Fruit fly (Drosophila melanogaster) whole organism, prepupa: ENCODE measurements around the gene CG34432.

Experiments
- Blimp-1 ChIP-seq: fragments of 200-800 bp; sonication (Bioruptor generic); optimal IDR thresholded peaks from 3 replicates; lab custom pipeline; 2017; ENCODE audit warnings: missing biosample characterization, missing genetic modification characterization, mild to moderate bottlenecking, moderate library complexity, missing genetic modification reagents
- CG10631 ChIP-seq: fragments of 200-800 bp; sonication (Bioruptor generic); optimal IDR thresholded peaks from 2 replicates; lab custom pipeline; 2016; ENCODE audit warnings: missing biosample characterization, missing genetic modification characterization
- CG10669 ChIP-seq: fragments of 200-800 bp; sonication (Bioruptor generic); optimal IDR thresholded peaks from 3 replicates; lab custom pipeline; 2018; ENCODE audit warnings: missing biosample characterization, mild to moderate bottlenecking, missing genetic modification characterization, moderate library complexity
- CG11902 ChIP-seq: fragments of 200-800 bp; sonication (Bioruptor generic); optimal IDR thresholded peaks from 3 replicates; lab custom pipeline; 2016; ENCODE audit warnings: missing biosample characterization, missing genetic modification characterization
- CG15336 ChIP-seq: fragments of 200-800 bp; sonication (Bioruptor generic); IDR thresholded peaks from 2 replicates; pipeline ENCODE4 v1.3.6; 2022; ENCODE audit warnings: missing biosample characterization, missing genetic modification characterization
- CG4318 ChIP-seq: fragments of 200-800 bp; sonication (Bioruptor generic); optimal IDR thresholded peaks from 3 replicates; lab custom pipeline; 2017; ENCODE audit warnings: missing biosample characterization, mild to moderate bottlenecking, missing genetic modification characterization
- CG6276 ChIP-seq: fragments of 200-800 bp; sonication (Bioruptor generic); optimal IDR thresholded peaks from 2 replicates; lab custom pipeline; 2017; ENCODE audit warnings: missing biosample characterization, mild to moderate bottlenecking, missing genetic modification characterization
- CG6854 ChIP-seq: fragments of 200-800 bp; sonication (Bioruptor generic); optimal IDR thresholded peaks from 2 replicates; lab custom pipeline; 2017; ENCODE audit warnings: missing biosample characterization, mild to moderate bottlenecking, missing genetic modification characterization
- CG9139 ChIP-seq: fragments of 200-800 bp; sonication (Bioruptor generic); optimal IDR thresholded peaks from 3 replicates; lab custom pipeline; 2017; ENCODE audit warnings: missing biosample characterization, mild to moderate bottlenecking, missing genetic modification characterization
- Eip75B ChIP-seq: fragments of 200-800 bp; sonication (Bioruptor generic); optimal IDR thresholded peaks from 3 replicates; lab custom pipeline; 2016; ENCODE audit warnings: missing biosample characterization, missing genetic modification characterization
- Eip78C ChIP-seq: fragments of 200-800 bp; sonication (Bioruptor generic); peaks from one replicate; lab custom pipeline; 2016; ENCODE audit warnings: missing biosample characterization, missing genetic modification characterization
- Eip93F ChIP-seq: fragments of 200-800 bp; sonication (Bioruptor generic); optimal IDR thresholded peaks from 2 replicates; lab custom pipeline; 2016; ENCODE audit warnings: missing biosample characterization, mild to moderate bottlenecking, missing genetic modification characterization
- Ets21C ChIP-seq: fragments of 200-800 bp; sonication (Bioruptor generic); optimal IDR thresholded peaks from 3 replicates; lab custom pipeline; 2016; ENCODE audit warnings: missing biosample characterization, missing genetic modification characterization
- Ets96B ChIP-seq: fragments of 200-800 bp; optimal IDR thresholded peaks from 2 replicates; lab custom pipeline; 2019; ENCODE audit warnings: missing biosample characterization, mild to moderate bottlenecking, missing genetic modification characterization, moderate library complexity
- Gug ChIP-seq: fragments of 200-800 bp; sonication (Bioruptor generic); IDR thresholded peaks from 2 replicates; pipeline ENCODE4 v1.3.6; 2022; ENCODE audit warnings: missing biosample characterization, missing genetic modification characterization
- Lpt ChIP-seq: fragments of 200-800 bp; sonication (Bioruptor generic); optimal IDR thresholded peaks from 3 replicates; lab custom pipeline; 2016; ENCODE audit warnings: missing biosample characterization, missing genetic modification characterization
- Met ChIP-seq: fragments of 200-800 bp; sonication (Bioruptor generic); optimal IDR thresholded peaks from 3 replicates; lab custom pipeline; 2016; ENCODE audit warnings: missing biosample characterization, missing genetic modification characterization
- Smox ChIP-seq: fragments of 200-800 bp; sonication (Bioruptor generic); optimal IDR thresholded peaks from 3 replicates; lab custom pipeline; 2016; ENCODE audit warnings: missing biosample characterization, missing genetic modification characterization
- Sox102F ChIP-seq: fragments of 200-800 bp; sonication (Bioruptor generic); optimal IDR thresholded peaks from 2 replicates; lab custom pipeline; 2016; ENCODE audit warnings: missing biosample characterization, mild to moderate bottlenecking, missing genetic modification characterization
- Sox14 ChIP-seq: fragments of 200-800 bp; sonication (Bioruptor generic); optimal IDR thresholded peaks from 3 replicates; lab custom pipeline; 2016; ENCODE audit warnings: missing biosample characterization, missing genetic modification characterization
- achi ChIP-seq: fragments of 200-800 bp; sonication (Bioruptor generic); optimal IDR thresholded peaks from 3 replicates; lab custom pipeline; 2016; ENCODE audit warnings: missing biosample characterization, missing genetic modification characterization
- dac ChIP-seq: fragments of 200-800 bp; sonication (Bioruptor generic); optimal IDR thresholded peaks from 2 replicates; lab custom pipeline; 2017; ENCODE audit warnings: missing biosample characterization, mild to moderate bottlenecking, missing genetic modification characterization
- dsx ChIP-seq: fragments of 200-800 bp; optimal IDR thresholded peaks from 3 replicates; lab custom pipeline; 2019; ENCODE audit warnings: missing biosample characterization, mild to moderate bottlenecking, missing genetic modification characterization, moderate library complexity; ENCODE audit not compliant: poor library complexity, severe bottlenecking
- esn ChIP-seq: fragments of 200-800 bp; sonication (Bioruptor generic); optimal IDR thresholded peaks from 2 replicates; lab custom pipeline; 2016; ENCODE audit warnings: missing biosample characterization, mild to moderate bottlenecking, missing genetic modification characterization, moderate library complexity
- fd59A ChIP-seq: fragments of 200-800 bp; sonication (Bioruptor generic); optimal IDR thresholded peaks from 2 replicates; lab custom pipeline; 2017; ENCODE audit warnings: missing biosample characterization, mild to moderate bottlenecking, missing genetic modification characterization, missing genetic modification reagents
- fd85E ChIP-seq: fragments of 200-800 bp; sonication (Bioruptor generic); optimal IDR thresholded peaks from 3 replicates; lab custom pipeline; 2016; ENCODE audit warnings: missing biosample characterization, missing genetic modification characterization
- fkh ChIP-seq: fragments of 200-800 bp; sonication (Bioruptor generic); optimal IDR thresholded peaks from 3 replicates; lab custom pipeline; 2017; ENCODE audit warnings: missing biosample characterization, mild to moderate bottlenecking, missing genetic modification characterization, moderate library complexity
- net ChIP-seq: fragments of 200-800 bp; sonication (Bioruptor generic); optimal IDR thresholded peaks from 3 replicates; lab custom pipeline; 2016; ENCODE audit warnings: missing biosample characterization, missing genetic modification characterization
- pdm3 ChIP-seq: fragments of 200-800 bp; sonication (Bioruptor generic); optimal IDR thresholded peaks from 3 replicates; lab custom pipeline; 2016; ENCODE audit warnings: missing biosample characterization, missing genetic modification characterization
- salr ChIP-seq, 2 experiments: fragments of 200-800 bp; sonication (Bioruptor generic); optimal IDR thresholded peaks; 3 replicates each; lab custom pipeline; 2016 to 2018; ENCODE audit warnings: missing biosample characterization in 2 of 2, missing genetic modification characterization in 2 of 2, mild to moderate bottlenecking in 1 of 2
- spab ChIP-seq: fragments of 200-800 bp; sonication (Bioruptor generic); optimal IDR thresholded peaks from 2 replicates; lab custom pipeline; 2017; ENCODE audit warnings: missing biosample characterization, mild to moderate bottlenecking, missing genetic modification characterization, missing genetic modification reagents
- ss ChIP-seq, 2 experiments: fragments of 200-800 bp; sonication (Bioruptor generic); optimal IDR thresholded peaks; 2 replicates in 1 of 2; 3 replicates in 1 of 2; lab custom pipeline; 2017 to 2018; ENCODE audit warnings: mild to moderate bottlenecking in 2 of 2, missing biosample characterization in 2 of 2, missing genetic modification characterization in 2 of 2, moderate library complexity in 1 of 2
- svp ChIP-seq: fragments of 200-800 bp; sonication (Bioruptor generic); peaks from one replicate; lab custom pipeline; 2016; ENCODE audit warnings: missing biosample characterization, missing genetic modification characterization
- topi ChIP-seq: fragments of 200-800 bp; sonication (Bioruptor generic); optimal IDR thresholded peaks from 3 replicates; lab custom pipeline; 2016; ENCODE audit warnings: missing biosample characterization, missing genetic modification characterization
- vri ChIP-seq: fragments of 200-800 bp; sonication (Bioruptor generic); optimal IDR thresholded peaks from 3 replicates; lab custom pipeline; 2016; ENCODE audit warnings: missing biosample characterization, mild to moderate bottlenecking, missing genetic modification characterization

The CG34432 gene

dm6 chr3R:30689653-30690052, 40.7 kb downstream of the CG34432 start (continued):
- TF ChIP-seq ss (GFP tag; optimal IDR thresholded peaks at IDR 0.05; lab: Kevin White, UChicago), result no peak
- TF ChIP-seq CG15336 (GFP tag; lab: Robert Waterston, UW), result peak; percentile 69
- peak; percentile 92 for TF ChIP-seq Met
- peak; percentile 51 for TF ChIP-seq CG6276 (GFP tag; lab: Kevin White, UChicago)
- TF ChIP-seq achi (GFP tag; lab: Kevin White, UChicago), result peak; percentile 71
- peak; percentile 49 for TF ChIP-seq Eip93F (GFP tag; lab: Kevin White, UChicago)
- peak; percentile 47 for TF ChIP-seq Blimp-1 (GFP tag; lab: Kevin White, UChicago)
- TF ChIP-seq CG10631 (GFP tag; lab: Kevin White, UChicago), result peak; percentile 63

- TF ChIP-seq fkh, result peak; percentile 34
- TF ChIP-seq Sox14 (GFP tag; lab: Kevin White, UChicago), result peak; percentile 48
- TF ChIP-seq Blimp-1 (GFP tag; lab: Kevin White, UChicago), result peak; percentile 99
- TF ChIP-seq Sox102F (GFP tag; lab: Kevin White, UChicago), result peak; percentile 24
- TF ChIP-seq Smox (GFP tag; lab: Kevin White, UChicago), result no peak
- TF ChIP-seq Met, result no peak
- TF ChIP-seq CG6854 (GFP tag; lab: Kevin White, UChicago), result peak; percentile 19
- TF ChIP-seq Eip75B, result peak; percentile 28
- peak; percentile 10 for TF ChIP-seq svp (GFP tag; lab: Kevin White, UChicago)
- no peak for TF ChIP-seq vri
- no peak for TF ChIP-seq Ets21C (GFP tag; lab: Kevin White, UChicago)
- TF ChIP-seq CG11902 (GFP tag; lab: Kevin White, UChicago), result no peak
These were observed 41.3 kb downstream of the CG34432 start, which contains the start of gene Spn100A for dm6 chr3R:30690251-30690650. Gene Spn100A (plus strand): TSS chr3R:30690642.

DNA sequence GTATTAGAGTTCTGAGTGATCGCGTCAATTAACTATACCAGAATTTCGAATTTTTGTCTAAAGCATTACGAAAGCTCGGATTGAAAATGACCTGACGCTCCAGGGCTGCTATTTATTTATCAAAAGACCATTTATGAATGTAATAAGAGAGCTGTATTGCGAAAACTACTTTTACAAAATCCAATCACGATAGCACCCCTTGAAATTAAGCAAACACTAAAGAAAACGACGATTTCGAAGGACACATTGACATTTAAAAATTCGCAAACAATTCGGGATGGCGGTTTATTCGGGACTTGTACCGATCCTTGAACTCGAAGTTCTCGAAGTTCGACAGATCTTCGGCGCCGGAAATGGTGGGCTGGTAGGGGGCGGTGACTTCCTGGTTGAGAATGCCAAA, 46.4 kb downstream of the CG34432 start, which contains the start of gene CG12069:
Gene CG12069 (minus strand): TSS at position 101 of the 400 bp plus-strand sequence.
- TF ChIP-seq pdm3 (no peak), dsx (GFP tag; lab: Kevin White, UChicago) (no peak), vri (no peak), Gug (GFP tag; lab: Robert Waterston, UW) (no peak), Met (no peak), fd85E (GFP tag; lab: Kevin White, UChicago) (no peak), dac (GFP tag; lab: Kevin White, UChicago) (no peak), Ets96B (tag; lab: Kevin White, UChicago) (no peak), svp (GFP tag; lab: Kevin White, UChicago) (no peak), esn (GFP tag; lab: Kevin White, UChicago) (no peak), fd59A (GFP tag; lab: Kevin White, UChicago) (no peak)
- TF ChIP-seq, all 60 proteins: peak for 0

DNA sequence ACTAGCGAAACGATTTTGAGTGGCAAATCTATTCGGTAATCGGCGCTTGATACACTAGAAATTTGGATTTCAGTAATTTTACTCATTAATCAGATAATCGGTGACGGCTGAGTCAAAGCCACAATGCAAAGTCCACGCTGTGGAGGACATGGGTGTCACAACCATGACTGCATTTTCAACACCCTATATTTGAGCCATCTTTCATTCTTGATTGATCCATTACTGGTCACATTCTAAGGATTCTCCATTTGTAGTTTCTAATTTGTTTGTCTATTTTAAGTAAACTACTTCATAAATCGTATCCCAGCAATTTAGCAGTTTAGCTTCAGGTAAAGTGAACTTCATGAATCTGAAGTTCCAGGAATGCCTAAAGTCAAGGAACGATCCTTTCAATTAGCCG, 48.1 kb downstream of the CG34432 start, which contains the start of gene Pka-C2:
Gene Pka-C2 (minus strand): TSS at position 101 of the 400 bp plus-strand sequence.
- TF ChIP-seq Sox102F (GFP tag; lab: Kevin White, UChicago) (no peak), salr (GFP tag; optimal IDR thresholded peaks at IDR 0.05; lab: Kevin White, UChicago) (no peak), fkh (no peak), topi (GFP tag; lab: Kevin White, UChicago) (no peak), CG10669 (GFP tag; lab: Kevin White, UChicago) (no peak), CG11902 (GFP tag; lab: Kevin White, UChicago) (no peak), CG15336 (GFP tag; lab: Robert Waterston, UW) (no peak), Eip78C (GFP tag; lab: Kevin White, UChicago) (no peak), Lpt (GFP tag; lab: Kevin White, UChicago) (no peak), spab (GFP tag; lab: Kevin White, UChicago) (no peak), CG4318 (GFP tag; lab: Kevin White, UChicago) (no peak), CG9139 (GFP tag; lab: Kevin White, UChicago) (no peak), net (no peak)
